Worm (Caenorhabditis elegans) whole organism, L4 larva: ENCODE results near the gene cts-1.

Source experiments
- D1046.2 ChIP-seq: fragments of 200-800 bp; sonication (Bioruptor generic); IDR thresholded peaks from 2 replicates; pipeline ENCODE4 v1.3.6; 2022; ENCODE audit warnings: missing genetic modification characterization, missing compliant biosample characterization
- F26F4.8 ChIP-seq: fragments of 200-800 bp; sonication (Bioruptor generic); conservative IDR thresholded peaks from 2 replicates; pipeline ENCODE4 v1.3.6; 2022; ENCODE audit warnings: missing genetic modification characterization, missing compliant biosample characterization
- F37D6.2 ChIP-seq: sonication (generic microtip); optimal IDR thresholded peaks from 2 replicates; lab custom pipeline; 2016; ENCODE audit warnings: mild to moderate bottlenecking, missing genetic modification characterization, missing compliant biosample characterization
- F44E2.7 ChIP-seq: fragments of 200-800 bp; sonication (Bioruptor generic); IDR thresholded peaks from 2 replicates; pipeline ENCODE4 v2.1.2; 2022; ENCODE audit warnings: missing genetic modification characterization, missing compliant biosample characterization
- Y105C5A.15 ChIP-seq: fragments of 200-800 bp; sonication (Bioruptor generic); IDR thresholded peaks from 2 replicates; pipeline ENCODE4 v1.3.6; 2022; ENCODE audit warnings: missing genetic modification characterization, missing compliant biosample characterization
- Y5F2A.4 ChIP-seq: fragments of 200-800 bp; sonication (Bioruptor generic); optimal IDR thresholded peaks from 2 replicates; lab custom pipeline; 2018; ENCODE audit warnings: mild to moderate bottlenecking, missing genetic modification characterization, missing compliant biosample characterization
- ZK337.2 ChIP-seq: fragments of 200-800 bp; sonication (Bioruptor generic); IDR thresholded peaks from 2 replicates; pipeline ENCODE4 v1.3.6; 2022; ENCODE audit warnings: missing genetic modification reagents, missing genetic modification characterization, missing compliant biosample characterization
- ZK546.5 ChIP-seq, 2 experiments: sonication (generic microtip); optimal IDR thresholded peaks; 2 replicates each; lab custom pipeline; 2017; ENCODE audit warnings: missing biosample characterization in 2 of 2, missing genetic modification characterization in 2 of 2
- aha-1 ChIP-seq: fragments of 150-350 bp; peaks from one replicate; lab custom pipeline; 2014; ENCODE audit warnings: missing biosample characterization, missing genetic modification characterization
- attf-4 ChIP-seq: sonication (generic microtip); optimal IDR thresholded peaks from 3 replicates; lab custom pipeline; 2017; ENCODE audit warnings: missing biosample characterization, missing genetic modification characterization
- ceh-20 ChIP-seq: fragments of 200-800 bp; sonication (Bioruptor generic); IDR thresholded peaks from 2 replicates; pipeline ENCODE4 v1.3.6; 2022; ENCODE audit warnings: missing genetic modification reagents, missing genetic modification characterization, missing compliant biosample characterization
- ceh-62 ChIP-seq: sonication (generic microtip); optimal IDR thresholded peaks from 2 replicates; lab custom pipeline; 2017; ENCODE audit warnings: missing biosample characterization, missing genetic modification characterization
- ctbp-1 ChIP-seq: fragments of 200-800 bp; sonication (Bioruptor generic); IDR thresholded peaks from 2 replicates; pipeline ENCODE4 v1.3.6; 2022; ENCODE audit warnings: missing genetic modification reagents, missing genetic modification characterization, missing compliant biosample characterization
- daf-16 ChIP-seq, 3 experiments: sonication (generic microtip); optimal IDR thresholded peaks; 2 replicates each; lab custom pipeline; 2016 to 2017; ENCODE audit warnings: missing genetic modification characterization in 3 of 3, missing genetic modification reagents in 3 of 3, mild to moderate bottlenecking in 2 of 3, missing compliant biosample characterization in 2 of 3, missing biosample characterization in 1 of 3, moderate library complexity in 1 of 3
- dmd-8 ChIP-seq: fragments of 200-800 bp; sonication (Bioruptor generic); IDR thresholded peaks from 2 replicates; pipeline ENCODE4 v1.3.6; 2022; ENCODE audit warnings: missing genetic modification characterization, missing compliant biosample characterization
- duxl-1 ChIP-seq: sonication (generic microtip); optimal IDR thresholded peaks from 2 replicates; lab custom pipeline; 2016; ENCODE audit warnings: mild to moderate bottlenecking, missing genetic modification characterization, moderate library complexity, missing compliant biosample characterization; ENCODE audit not compliant: poor library complexity
- egl-43 ChIP-seq: fragments of 200-800 bp; sonication (Bioruptor generic); IDR thresholded peaks from 2 replicates; pipeline ENCODE4 v1.3.6; 2022; ENCODE audit warnings: missing genetic modification reagents, missing genetic modification characterization, missing compliant biosample characterization
- fkh-10 ChIP-seq: fragments of 150-350 bp; optimal IDR thresholded peaks from 2 replicates; lab custom pipeline; 2014; ENCODE audit warnings: missing biosample characterization, missing genetic modification reagents, missing genetic modification characterization
- hlh-11 ChIP-seq: fragments of 200-800 bp; sonication (Bioruptor generic); optimal IDR thresholded peaks from 2 replicates; lab custom pipeline; 2018; ENCODE audit warnings: mild to moderate bottlenecking, missing genetic modification characterization, missing compliant biosample characterization
- lin-1 ChIP-seq: fragments of 200-800 bp; sonication (Bioruptor generic); IDR thresholded peaks from 2 replicates; pipeline ENCODE4 v1.3.6; 2022; ENCODE audit warnings: missing genetic modification reagents, missing genetic modification characterization, missing compliant biosample characterization
- lin-29 ChIP-seq: fragments of 200-800 bp; sonication (Bioruptor generic); IDR thresholded peaks from 2 replicates; pipeline ENCODE4 v1.3.6; 2022; ENCODE audit warnings: missing genetic modification reagents, missing genetic modification characterization, missing compliant biosample characterization
- lin-38 ChIP-seq: fragments of 200-800 bp; sonication (Bioruptor generic); IDR thresholded peaks from 2 replicates; pipeline ENCODE4 v1.3.6; 2022; ENCODE audit warnings: missing genetic modification reagents, missing genetic modification characterization, missing compliant biosample characterization
- lin-39 ChIP-seq: fragments of 150-350 bp; optimal IDR thresholded peaks from 2 replicates; lab custom pipeline; 2014; ENCODE audit warnings: missing biosample characterization, missing genetic modification reagents, missing genetic modification characterization
- lir-3 ChIP-seq: sonication (generic microtip); optimal IDR thresholded peaks from 2 replicates; lab custom pipeline; 2016; ENCODE audit warnings: mild to moderate bottlenecking, missing genetic modification characterization, missing compliant biosample characterization
- lsy-2 ChIP-seq, 2 experiments: fragments of 150-350 bp in 1 of 2; sonication (generic microtip) in 1 of 2; optimal IDR thresholded peaks; 2 replicates each; lab custom pipeline; 2014 to 2017; ENCODE audit warnings: missing biosample characterization in 2 of 2, missing genetic modification characterization in 2 of 2
- madf-9 ChIP-seq: fragments of 200-800 bp; sonication (Bioruptor generic); conservative IDR thresholded peaks from 2 replicates; pipeline ENCODE4 v1.3.6; 2022; ENCODE audit warnings: missing genetic modification reagents, missing genetic modification characterization, missing compliant biosample characterization
- mdl-1 ChIP-seq, 2 experiments: fragments of 150-350 bp in 1 of 2; sonication (generic microtip) in 1 of 2; optimal IDR thresholded peaks; 2 replicates each; lab custom pipeline; 2014 to 2017; ENCODE audit warnings: missing biosample characterization in 2 of 2, missing genetic modification characterization in 2 of 2
- nhr-10 ChIP-seq: fragments of 150-350 bp; optimal IDR thresholded peaks from 2 replicates; lab custom pipeline; 2014; ENCODE audit warnings: missing biosample characterization, missing genetic modification characterization
- nhr-102 ChIP-seq: sonication (generic microtip); optimal IDR thresholded peaks from 2 replicates; lab custom pipeline; 2016; ENCODE audit warnings: mild to moderate bottlenecking, missing genetic modification characterization, moderate library complexity, missing compliant biosample characterization
- nhr-11 ChIP-seq: fragments of 150-350 bp; optimal IDR thresholded peaks from 2 replicates; lab custom pipeline; 2014; ENCODE audit warnings: missing biosample characterization, missing genetic modification characterization
- nhr-111 ChIP-seq: fragments of 200-800 bp; sonication (Bioruptor generic); optimal IDR thresholded peaks from 2 replicates; lab custom pipeline; 2018; ENCODE audit warnings: mild to moderate bottlenecking, missing genetic modification characterization, missing compliant biosample characterization
- nhr-48 ChIP-seq: sonication (generic microtip); optimal IDR thresholded peaks from 2 replicates; lab custom pipeline; 2016; ENCODE audit warnings: mild to moderate bottlenecking, missing genetic modification characterization, missing compliant biosample characterization
- nhr-6 ChIP-seq: fragments of 150-350 bp; optimal IDR thresholded peaks from 2 replicates; lab custom pipeline; 2014; ENCODE audit warnings: missing biosample characterization, missing genetic modification characterization
- pha-4 ChIP-seq, 2 experiments: fragments of 150-350 bp in 1 of 2; fragments of 200-800 bp in 1 of 2; sonication (Bioruptor generic) in 1 of 2; IDR thresholded peaks in 1 of 2; optimal IDR thresholded peaks in 1 of 2; 2 replicates each; pipeline versions ENCODE4 v1.3.6 to Lab custom; 2014 to 2022; ENCODE audit warnings: missing genetic modification characterization in 2 of 2, missing genetic modification reagents in 2 of 2, missing biosample characterization in 1 of 2, missing compliant biosample characterization in 1 of 2
- php-3 ChIP-seq: fragments of 200-800 bp; sonication (Bioruptor generic); IDR thresholded peaks from 2 replicates; pipeline ENCODE4 v1.3.6; 2022; ENCODE audit warnings: missing genetic modification reagents, missing genetic modification characterization, missing compliant biosample characterization
- rbr-2 ChIP-seq: sonication (generic microtip); optimal IDR thresholded peaks from 2 replicates; lab custom pipeline; 2016; ENCODE audit warnings: missing genotype, missing genetic modification characterization, missing compliant biosample characterization
- saeg-2 ChIP-seq: fragments of 200-800 bp; sonication (Bioruptor generic); IDR thresholded peaks from 2 replicates; pipeline ENCODE4 v1.3.6; 2022; ENCODE audit warnings: missing genetic modification reagents, missing genetic modification characterization, missing compliant biosample characterization
- set-16 ChIP-seq: fragments of 200-800 bp; sonication (Bioruptor generic); IDR thresholded peaks from 2 replicates; pipeline ENCODE4 v1.3.6; 2022; ENCODE audit warnings: missing genetic modification reagents, missing genetic modification characterization, missing compliant biosample characterization
- skn-1 ChIP-seq: fragments of 150-350 bp; optimal IDR thresholded peaks from 2 replicates; lab custom pipeline; 2014; ENCODE audit warnings: missing biosample characterization, missing genetic modification characterization
- snpc-1.2 ChIP-seq: fragments of 200-800 bp; sonication (Bioruptor generic); IDR thresholded peaks from 2 replicates; pipeline ENCODE4 v1.3.6; 2022; ENCODE audit warnings: missing genetic modification reagents, missing genetic modification characterization, missing compliant biosample characterization
- spr-1 ChIP-seq: sonication (generic microtip); optimal IDR thresholded peaks from 2 replicates; lab custom pipeline; 2016; ENCODE audit warnings: mild to moderate bottlenecking, missing genetic modification characterization, missing compliant biosample characterization
- spr-3 ChIP-seq: fragments of 200-800 bp; sonication (Bioruptor generic); optimal IDR thresholded peaks from 2 replicates; lab custom pipeline; 2018; ENCODE audit warnings: mild to moderate bottlenecking, missing genetic modification characterization, missing compliant biosample characterization
- unc-39 ChIP-seq: sonication (generic microtip); optimal IDR thresholded peaks from 2 replicates; lab custom pipeline; 2017; ENCODE audit warnings: missing biosample characterization, missing genetic modification characterization
- unc-62 ChIP-seq, 3 experiments: fragments of 150-350 bp in 1 of 3; sonication (generic microtip); optimal IDR thresholded peaks in 2 of 3; peaks in 1 of 3; 1 replicate in 1 of 3; 2 replicates in 2 of 3; lab custom pipeline; 2014 to 2017; ENCODE audit warnings: missing biosample characterization in 3 of 3, missing genetic modification characterization in 3 of 3, missing genetic modification reagents in 3 of 3, missing genotype in 1 of 3
- vab-7 ChIP-seq: fragments of 200-800 bp; sonication (Bioruptor generic); IDR thresholded peaks from 2 replicates; pipeline ENCODE4 v1.3.6; 2022; ENCODE audit warnings: missing genetic modification reagents, missing genetic modification characterization, missing compliant biosample characterization
- zag-1 ChIP-seq: fragments of 150-350 bp; optimal IDR thresholded peaks from 2 replicates; lab custom pipeline; 2014; ENCODE audit warnings: missing biosample characterization, missing genetic modification characterization
- zfp-2 ChIP-seq: sonication (generic microtip); optimal IDR thresholded peaks from 2 replicates; lab custom pipeline; 2016; ENCODE audit warnings: mild to moderate bottlenecking, missing genetic modification characterization, missing compliant biosample characterization
- zfp-3 ChIP-seq: fragments of 200-800 bp; sonication (Bioruptor generic); conservative IDR thresholded peaks from 2 replicates; pipeline ENCODE4 v1.3.6; 2022; ENCODE audit warnings: missing genetic modification reagents, missing genetic modification characterization, missing compliant biosample characterization
- zip-11 ChIP-seq: fragments of 200-800 bp; sonication (Bioruptor generic); IDR thresholded peaks from 2 replicates; pipeline ENCODE4 v1.3.6; 2022; ENCODE audit warnings: missing genetic modification characterization, missing compliant biosample characterization
- ztf-7 ChIP-seq: fragments of 150-350 bp; optimal IDR thresholded peaks from 2 replicates; lab custom pipeline; 2014; ENCODE audit warnings: missing biosample characterization, missing genetic modification characterization

The cts-1 gene

DNA sequence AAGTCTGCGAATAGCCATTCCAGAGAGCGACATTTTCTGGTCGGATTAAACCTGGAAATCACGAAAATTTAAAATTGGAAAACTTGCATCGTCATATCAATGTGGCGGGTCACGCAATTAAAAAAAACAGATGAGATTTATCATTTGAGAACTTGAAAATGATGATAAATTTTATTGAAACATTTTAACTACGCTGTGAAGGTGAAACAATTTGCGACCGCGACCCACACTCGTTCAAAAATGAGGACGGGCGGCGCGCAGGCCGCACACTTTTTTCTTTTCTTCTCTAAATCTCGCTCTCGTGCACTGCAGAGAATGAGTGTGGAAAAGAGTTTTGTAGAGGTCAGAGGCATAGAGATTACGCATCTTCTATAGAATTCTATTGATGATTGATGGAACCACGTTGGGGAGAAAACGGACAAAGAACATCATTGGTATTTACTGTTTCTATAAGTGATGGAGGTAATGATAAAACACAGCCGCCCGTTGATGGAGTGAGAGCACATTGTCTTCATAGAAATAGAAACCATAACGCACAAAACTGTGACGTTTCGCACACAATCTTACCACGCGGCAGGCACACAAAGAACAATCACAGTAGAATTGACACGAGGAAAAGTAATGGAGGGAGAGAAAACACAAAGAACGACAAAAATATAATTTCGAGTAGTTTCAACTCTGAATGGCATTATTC lies at the start of gene cts-1:
TSS of gene cts-1 (minus strand) at position 51 of the 694 bp plus-strand sequence.
- TF ChIP-seq snpc-1.2 (GFP tag; lab: Robert Waterston, UW), result no peak
- TF ChIP-seq lsy-2 (tag; optimal IDR thresholded peaks at IDR 0.05; lab: Kevin White, UChicago), result peak; percentile 72 to 92
- no peak for TF ChIP-seq madf-9 (GFP tag; lab: Robert Waterston, UW)
- peak; percentile 81 for TF ChIP-seq nhr-48 (tag; lab: Kevin White, UChicago)
- peak; percentile 66 for TF ChIP-seq duxl-1 (tag; lab: Kevin White, UChicago)
- no peak for TF ChIP-seq F44E2.7 (GFP tag; lab: Robert Waterston, UW)
- peak; percentile 93 for TF ChIP-seq hlh-11 (tag; lab: Kevin White, UChicago)
- TF ChIP-seq attf-4 (tag; lab: Kevin White, UChicago), result no peak
- TF ChIP-seq zfp-2 (tag; lab: Kevin White, UChicago), result no peak
- TF ChIP-seq zfp-3 (GFP tag; lab: Robert Waterston, UW), result no peak
- TF ChIP-seq unc-62 (GFP tag; optimal IDR thresholded peaks at IDR 0.05 in 1 of 2; lab: Kevin White, UChicago), result no peak
- TF ChIP-seq unc-62 (tag; optimal IDR thresholded peaks at IDR 0.05; lab: Kevin White, UChicago), result no peak
- no peak for TF ChIP-seq php-3
- peak; percentile 84 for TF ChIP-seq nhr-6
- no peak for TF ChIP-seq egl-43 (GFP tag; lab: Robert Waterston, UW)
- no peak for TF ChIP-seq set-16 (GFP tag; lab: Robert Waterston, UW)
- TF ChIP-seq lin-39, result no peak
- TF ChIP-seq spr-3 (GFP tag; lab: Kevin White, UChicago), result no peak
- TF ChIP-seq ZK337.2 (GFP tag; lab: Robert Waterston, UW), result no peak
- TF ChIP-seq zag-1 (tag; lab: Kevin White, UChicago), result no peak
- TF ChIP-seq D1046.2, result no peak
- no peak for TF ChIP-seq ctbp-1
- TF ChIP-seq rbr-2 (tag; lab: Kevin White, UChicago), result peak; percentile 70
- TF ChIP-seq nhr-11 (tag; lab: Kevin White, UChicago), result peak; percentile 74
- no peak for TF ChIP-seq lin-1 (GFP tag; lab: Robert Waterston, UW)
- TF ChIP-seq F37D6.2 (tag; lab: Kevin White, UChicago), result no peak
- TF ChIP-seq saeg-2, result no peak
- TF ChIP-seq lin-29 (GFP tag; lab: Robert Waterston, UW), result no peak
- no peak for TF ChIP-seq fkh-10 (GFP tag; lab: Kevin White, UChicago)
- TF ChIP-seq Y105C5A.15 (GFP tag; lab: Robert Waterston, UW), result no peak
- peak; percentile 38 for TF ChIP-seq spr-1
- no peak for TF ChIP-seq dmd-8 (GFP tag; lab: Robert Waterston, UW)
- no peak for TF ChIP-seq unc-39 (tag; lab: Kevin White, UChicago)
- TF ChIP-seq nhr-10 (tag; lab: Kevin White, UChicago), result peak; percentile 68
- TF ChIP-seq ceh-20, result no peak
- no peak for TF ChIP-seq Y5F2A.4
- TF ChIP-seq mdl-1 (tag; optimal IDR thresholded peaks at IDR 0.05; lab: Kevin White, UChicago), result peak in 1 of 2 experiments; percentile 94
- TF ChIP-seq F26F4.8, result no peak
- peak; percentile 96 for TF ChIP-seq aha-1 (tag; lab: Kevin White, UChicago)
- peak in 1 of 2 experiments; percentile 46 for TF ChIP-seq daf-16 (GFP tag; optimal IDR thresholded peaks at IDR 0.05; lab: Kevin White, UChicago)
- peak; percentile 98 for TF ChIP-seq daf-16 (tag; optimal IDR thresholded peaks at IDR 0.05; lab: Kevin White, UChicago)
- no peak for TF ChIP-seq lin-38
- peak; percentile 69 for TF ChIP-seq nhr-102
- no peak for TF ChIP-seq ceh-62 (tag; lab: Kevin White, UChicago)
- TF ChIP-seq vab-7 (GFP tag; lab: Robert Waterston, UW), result no peak
- TF ChIP-seq nhr-111 (GFP tag; lab: Kevin White, UChicago), result no peak
- peak; percentile 34 for TF ChIP-seq ztf-7 (tag; lab: Kevin White, UChicago)
- no peak for TF ChIP-seq zip-11 (GFP tag; lab: Robert Waterston, UW)
- no peak for TF ChIP-seq lir-3 (tag; lab: Kevin White, UChicago)
- no peak for TF ChIP-seq skn-1
- TF ChIP-seq ZK546.5 (tag; optimal IDR thresholded peaks at IDR 0.05; lab: Kevin White, UChicago), result no peak
- no peak for TF ChIP-seq pha-4 (GFP tag; IDR thresholded peaks at IDR 0.05; lab: Robert Waterston, UW)
- peak; percentile 57 for TF ChIP-seq pha-4 (tag; optimal IDR thresholded peaks at IDR 0.05; lab: Kevin White, UChicago)
